Fruit fly (Drosophila melanogaster) whole organism, adult: ENCODE data around the gene CG4455.

Experiments
- CG11617 ChIP-seq: fragments of 200-800 bp; sonication (Bioruptor generic); optimal IDR thresholded peaks from 2 replicates; lab custom pipeline; 2017; ENCODE audit warnings: mild to moderate bottlenecking, missing biosample characterization, missing genetic modification reagents, missing genetic modification characterization
- CG12768 ChIP-seq: fragments of 200-800 bp; sonication (Bioruptor generic); optimal IDR thresholded peaks from 2 replicates; lab custom pipeline; 2017; ENCODE audit warnings: missing biosample characterization, missing genetic modification characterization, mild to moderate bottlenecking, moderate library complexity, missing genetic modification reagents
- CG14711 ChIP-seq: fragments of 200-800 bp; sonication (Bioruptor generic); optimal IDR thresholded peaks from 2 replicates; lab custom pipeline; 2018; ENCODE audit warnings: missing biosample characterization, mild to moderate bottlenecking, missing genetic modification characterization, moderate library complexity
- CG1620 ChIP-seq: fragments of 200-800 bp; sonication (Bioruptor generic); optimal IDR thresholded peaks from 2 replicates; lab custom pipeline; 2016; ENCODE audit warnings: missing biosample characterization, missing genetic modification characterization
- CG33017 ChIP-seq: fragments of 200-800 bp; sonication (Bioruptor generic); optimal IDR thresholded peaks from 2 replicates; lab custom pipeline; 2018; ENCODE audit warnings: missing biosample characterization, mild to moderate bottlenecking, missing genetic modification characterization, moderate library complexity
- CG5204 ChIP-seq: fragments of 200-800 bp; sonication (Bioruptor generic); optimal IDR thresholded peaks from 2 replicates; lab custom pipeline; 2016; ENCODE audit warnings: missing biosample characterization, missing genetic modification characterization
- CG7045 ChIP-seq: fragments of 200-800 bp; sonication (Bioruptor generic); optimal IDR thresholded peaks from 2 replicates; lab custom pipeline; 2017; ENCODE audit warnings: missing biosample characterization, mild to moderate bottlenecking, missing genetic modification characterization
- CG7101 ChIP-seq: fragments of 200-800 bp; sonication (Bioruptor generic); optimal IDR thresholded peaks from 2 replicates; lab custom pipeline; 2018; ENCODE audit warnings: missing biosample characterization, mild to moderate bottlenecking, missing genetic modification characterization, moderate library complexity
- Clk ChIP-seq: fragments of 200-800 bp; sonication (Bioruptor generic); optimal IDR thresholded peaks from 2 replicates; lab custom pipeline; 2017; ENCODE audit warnings: missing biosample characterization, missing genetic modification characterization
- Crg-1 ChIP-seq: fragments of 200-800 bp; sonication (Bioruptor generic); optimal IDR thresholded peaks from 2 replicates; lab custom pipeline; 2016; ENCODE audit warnings: missing biosample characterization, missing genetic modification characterization
- Hr96 ChIP-seq: fragments of 200-800 bp; sonication (Bioruptor generic); optimal IDR thresholded peaks from 2 replicates; lab custom pipeline; 2016; ENCODE audit warnings: missing biosample characterization, missing genetic modification characterization
- Mnt ChIP-seq: fragments of 200-800 bp; sonication (Bioruptor generic); optimal IDR thresholded peaks from 2 replicates; lab custom pipeline; 2016; ENCODE audit warnings: missing biosample characterization, mild to moderate bottlenecking, missing genetic modification characterization
- bab1 ChIP-seq: fragments of 200-800 bp; sonication (Bioruptor generic); optimal IDR thresholded peaks from 3 replicates; lab custom pipeline; 2019; ENCODE audit warnings: missing biosample characterization, mild to moderate bottlenecking, missing genetic modification characterization, moderate library complexity
- cic ChIP-seq: fragments of 200-800 bp; sonication (Bioruptor generic); optimal IDR thresholded peaks from 2 replicates; lab custom pipeline; 2017; ENCODE audit warnings: missing biosample characterization, mild to moderate bottlenecking, missing genetic modification characterization, moderate library complexity
- cnc ChIP-seq, 2 experiments: fragments of >200 bp; optimal IDR thresholded peaks; 2 replicates each; lab custom pipeline; 2017
- kay ChIP-seq: fragments of 200-800 bp; sonication (Bioruptor generic); peaks from one replicate; lab custom pipeline; 2016; ENCODE audit warnings: missing biosample characterization, missing genetic modification characterization, borderline replicate concordance
- ovo ChIP-seq: fragments of 200-800 bp; sonication (Bioruptor generic); optimal IDR thresholded peaks from 2 replicates; lab custom pipeline; 2016; ENCODE audit warnings: missing biosample characterization, missing genetic modification characterization
- pad ChIP-seq: fragments of 200-800 bp; sonication (Bioruptor generic); optimal IDR thresholded peaks from 3 replicates; lab custom pipeline; 2017; ENCODE audit warnings: missing biosample characterization, missing genetic modification characterization, mild to moderate bottlenecking, moderate library complexity, missing genetic modification reagents
- tj ChIP-seq: fragments of 200-800 bp; sonication (Bioruptor generic); optimal IDR thresholded peaks from 3 replicates; lab custom pipeline; 2017; ENCODE audit warnings: missing biosample characterization, mild to moderate bottlenecking, missing genetic modification characterization, moderate library complexity
- toe ChIP-seq: fragments of 200-800 bp; sonication (Bioruptor generic); optimal IDR thresholded peaks from 2 replicates; lab custom pipeline; 2016; ENCODE audit warnings: missing biosample characterization, missing genetic modification characterization

Gene CG4455

DNA sequence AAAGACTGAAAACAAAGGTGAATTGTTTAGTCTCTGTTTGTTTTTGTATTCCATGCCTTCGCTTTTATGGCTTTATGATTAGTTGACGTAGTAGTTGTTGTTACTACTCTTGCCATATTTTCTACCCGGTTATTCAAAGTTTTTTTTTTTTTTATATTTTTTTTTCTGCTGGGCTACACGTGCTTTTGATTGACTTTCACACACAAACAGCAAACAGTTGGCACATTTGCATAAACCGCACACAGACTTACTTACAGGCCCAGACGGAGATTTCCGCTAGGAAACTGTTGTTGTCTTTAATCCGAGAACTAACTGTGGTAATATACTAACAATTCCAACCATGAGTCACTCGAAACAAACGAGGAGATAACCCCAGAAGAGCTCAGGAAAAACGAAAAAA, 36.9 kb upstream of the CG4455 start:
- no peak for TF ChIP-seq pad
- TF ChIP-seq Clk (GFP tag; lab: Kevin White, UChicago) = no peak
- peak; percentile 61 for TF ChIP-seq Mnt
- no peak for TF ChIP-seq CG14711 (tag; lab: Kevin White, UChicago)
- no peak for TF ChIP-seq CG11617 (GFP tag; lab: Kevin White, UChicago)
- no peak for TF ChIP-seq CG7045 (GFP tag; lab: Kevin White, UChicago)
- peak; percentile 3 for TF ChIP-seq CG12768 (GFP tag; lab: Kevin White, UChicago)
- TF ChIP-seq cic (GFP tag; lab: Kevin White, UChicago) = peak; percentile 76
- peak; percentile 40 for TF ChIP-seq ovo (GFP tag; lab: Kevin White, UChicago)
- TF ChIP-seq CG1620 = no peak
- no peak for TF ChIP-seq cnc (optimal IDR thresholded peaks at IDR 0.05; lab: Kevin White, UChicago)
- TF ChIP-seq bab1 (GFP tag; lab: Kevin White, UChicago) = no peak
- peak; percentile 98 for TF ChIP-seq kay (GFP tag; lab: Kevin White, UChicago)
- TF ChIP-seq CG5204 (GFP tag; lab: Kevin White, UChicago) = no peak
- no peak for TF ChIP-seq toe
- TF ChIP-seq Hr96 = no peak
- TF ChIP-seq CG7101 (tag; lab: Kevin White, UChicago) = no peak
- TF ChIP-seq CG33017 (tag; lab: Kevin White, UChicago) = no peak
- TF ChIP-seq tj (GFP tag; lab: Kevin White, UChicago) = no peak
- no peak for TF ChIP-seq Crg-1

DNA sequence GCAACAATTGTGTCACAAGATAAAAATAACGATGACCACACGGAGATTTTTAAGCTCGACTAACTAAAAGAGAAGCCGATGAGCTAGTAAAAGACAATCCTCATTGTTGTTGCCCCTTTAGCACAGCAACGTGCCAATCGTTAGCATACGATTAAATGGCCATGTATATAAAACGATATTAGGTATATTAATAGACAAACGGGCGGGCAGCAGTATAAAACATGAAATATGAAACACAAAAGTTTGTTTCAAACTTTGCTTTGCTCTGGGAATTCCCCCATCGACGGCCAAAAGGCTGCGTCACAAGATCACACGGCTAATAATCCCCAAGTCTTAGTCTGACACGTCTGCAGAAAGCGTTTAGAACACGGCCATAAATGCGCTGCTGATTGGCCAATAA, 36.3 kb upstream of the CG4455 start:
- TF ChIP-seq CG11617 (GFP tag; lab: Kevin White, UChicago) (no peak), CG1620 (no peak), CG33017 (tag; lab: Kevin White, UChicago) (no peak), cic (GFP tag; lab: Kevin White, UChicago) (no peak), tj (GFP tag; lab: Kevin White, UChicago) (no peak), Mnt (no peak)

DNA sequence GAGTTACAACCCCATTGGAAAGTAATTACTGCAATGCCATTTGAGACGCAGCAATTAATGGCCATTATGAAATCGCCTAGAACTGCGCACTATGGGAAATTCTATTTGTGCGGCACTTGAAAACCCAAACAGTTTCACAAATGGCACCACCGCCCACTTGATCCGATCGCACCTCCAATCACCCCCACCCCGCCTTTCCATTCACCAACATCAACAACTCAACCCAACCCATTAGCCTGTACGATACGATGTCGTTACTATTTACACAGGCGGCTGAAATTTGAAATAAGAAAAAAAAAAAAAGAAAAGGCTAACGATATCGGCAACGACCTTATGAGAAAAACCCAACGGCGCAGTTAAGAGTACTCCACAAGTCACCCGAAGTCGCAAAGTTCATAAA, 35.6 kb upstream of the CG4455 start:
- no peak for TF ChIP-seq Clk (GFP tag; lab: Kevin White, UChicago)
- TF ChIP-seq Mnt = no peak
- no peak for TF ChIP-seq CG1620
- no peak for TF ChIP-seq pad
- no peak for TF ChIP-seq CG33017 (tag; lab: Kevin White, UChicago)
- TF ChIP-seq tj (GFP tag; lab: Kevin White, UChicago) = no peak
- TF ChIP-seq CG7101 (tag; lab: Kevin White, UChicago) = no peak
- no peak for TF ChIP-seq CG14711 (tag; lab: Kevin White, UChicago)
- TF ChIP-seq CG7045 (GFP tag; lab: Kevin White, UChicago) = peak; percentile 4
- TF ChIP-seq Hr96 = no peak
- peak; percentile 20 for TF ChIP-seq ovo (GFP tag; lab: Kevin White, UChicago)
- peak; percentile 60 for TF ChIP-seq CG12768 (GFP tag; lab: Kevin White, UChicago)
- TF ChIP-seq Crg-1 = no peak
- TF ChIP-seq bab1 (GFP tag; lab: Kevin White, UChicago) = no peak
- peak; percentile 85 for TF ChIP-seq cic (GFP tag; lab: Kevin White, UChicago)
- peak; percentile 5 for TF ChIP-seq kay (GFP tag; lab: Kevin White, UChicago)
- no peak for TF ChIP-seq toe
- no peak for TF ChIP-seq cnc (optimal IDR thresholded peaks at IDR 0.05; lab: Kevin White, UChicago)
- TF ChIP-seq CG5204 (GFP tag; lab: Kevin White, UChicago) = no peak
- TF ChIP-seq CG11617 (GFP tag; lab: Kevin White, UChicago) = no peak

DNA sequence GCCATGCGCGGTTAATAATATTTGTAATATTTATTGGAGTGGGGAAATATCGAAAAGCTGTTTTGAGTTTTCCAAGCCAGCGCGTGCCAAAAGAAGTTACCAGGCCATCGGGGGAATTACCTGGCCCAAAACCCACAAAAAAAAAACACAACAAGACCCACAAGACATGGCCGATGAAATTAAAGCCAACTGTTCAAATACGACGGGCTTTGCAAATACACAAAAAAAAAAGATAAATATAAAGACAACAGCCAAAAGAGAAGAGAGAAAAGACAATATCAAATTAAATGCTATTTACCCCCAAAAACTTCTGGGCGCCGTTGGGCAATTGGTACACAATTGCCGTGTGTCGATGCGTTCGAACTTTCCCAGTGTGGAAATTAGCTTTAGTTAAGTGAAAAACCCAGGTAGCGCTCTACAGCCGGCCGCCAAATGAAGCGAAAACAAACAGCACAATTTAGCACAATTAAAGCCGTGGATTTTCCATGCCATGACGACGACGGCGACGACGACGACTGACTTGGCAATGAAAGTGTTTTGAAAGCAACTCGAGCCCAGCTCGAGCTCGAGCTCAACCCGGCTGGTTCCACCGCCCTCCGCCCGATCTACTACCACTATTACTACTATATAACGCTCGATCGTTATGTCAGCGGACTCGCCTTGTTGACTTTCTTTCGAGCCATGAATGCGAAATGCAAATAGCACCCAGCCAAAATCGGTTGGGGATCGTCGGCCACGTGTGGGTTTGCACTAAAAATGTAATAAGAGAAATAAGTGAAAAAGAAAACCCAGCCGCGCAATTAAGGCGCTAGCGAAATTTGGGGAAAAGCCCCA, 34.7 kb upstream of the CG4455 start:
- TF ChIP-seq CG7045 (GFP tag; lab: Kevin White, UChicago) = peak; percentile 9
- TF ChIP-seq Hr96 = no peak
- peak; percentile 46 for TF ChIP-seq Mnt
- no peak for TF ChIP-seq CG5204 (GFP tag; lab: Kevin White, UChicago)
- TF ChIP-seq CG12768 (GFP tag; lab: Kevin White, UChicago) = peak; percentile 34
- no peak for TF ChIP-seq CG14711 (tag; lab: Kevin White, UChicago)
- no peak for TF ChIP-seq cnc (optimal IDR thresholded peaks at IDR 0.05; lab: Kevin White, UChicago)
- TF ChIP-seq kay (GFP tag; lab: Kevin White, UChicago) = peak; percentile 70
- peak; percentile 7 for TF ChIP-seq CG7101 (tag; lab: Kevin White, UChicago)
- no peak for TF ChIP-seq CG11617 (GFP tag; lab: Kevin White, UChicago)
- TF ChIP-seq pad = no peak
- TF ChIP-seq Crg-1 = peak; percentile 71
- peak; percentile 27 for TF ChIP-seq ovo (GFP tag; lab: Kevin White, UChicago)
- TF ChIP-seq toe = no peak
- peak; percentile 26 for TF ChIP-seq cic (GFP tag; lab: Kevin White, UChicago)
- no peak for TF ChIP-seq Clk (GFP tag; lab: Kevin White, UChicago)
- peak; percentile 72 for TF ChIP-seq tj (GFP tag; lab: Kevin White, UChicago)
- no peak for TF ChIP-seq CG33017 (tag; lab: Kevin White, UChicago)
- TF ChIP-seq bab1 (GFP tag; lab: Kevin White, UChicago) = no peak
- TF ChIP-seq CG1620 = peak; percentile 41

DNA sequence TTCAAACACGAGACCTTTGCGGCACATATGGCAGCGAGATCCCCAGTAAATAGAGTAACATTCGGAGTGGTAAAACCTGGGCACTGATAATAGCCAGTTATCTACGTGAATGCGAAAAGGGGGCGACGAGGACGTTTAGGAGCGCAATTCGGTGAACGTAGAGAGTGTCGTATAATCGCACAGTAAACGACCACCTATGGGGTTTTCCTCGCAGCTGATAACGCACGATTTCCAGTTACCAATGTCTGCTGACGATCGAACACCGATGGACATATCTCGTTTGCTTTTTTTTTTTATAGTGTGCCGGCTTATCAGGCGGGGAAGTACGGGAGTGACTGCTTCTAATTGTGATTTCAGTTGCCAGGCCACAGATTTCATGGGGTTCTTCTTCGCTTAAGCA, 33.0 kb upstream of the CG4455 start:
- TF ChIP-seq Hr96 (no peak), pad (peak; percentile 14), kay (GFP tag; lab: Kevin White, UChicago) (peak; percentile 82), CG5204 (GFP tag; lab: Kevin White, UChicago) (no peak), CG7045 (GFP tag; lab: Kevin White, UChicago) (peak; percentile 20), cnc (optimal IDR thresholded peaks at IDR 0.05; lab: Kevin White, UChicago) (no peak), CG12768 (GFP tag; lab: Kevin White, UChicago) (peak; percentile 52), Mnt (peak; percentile 45), Clk (GFP tag; lab: Kevin White, UChicago) (peak; percentile 32), Crg-1 (no peak), CG1620 (no peak), CG33017 (tag; lab: Kevin White, UChicago) (peak; percentile 36), toe (no peak), cic (GFP tag; lab: Kevin White, UChicago) (peak; percentile 88), tj (GFP tag; lab: Kevin White, UChicago) (peak; percentile 22), ovo (GFP tag; lab: Kevin White, UChicago) (no peak), CG14711 (tag; lab: Kevin White, UChicago) (no peak), CG11617 (GFP tag; lab: Kevin White, UChicago) (no peak), bab1 (GFP tag; lab: Kevin White, UChicago) (no peak), CG7101 (tag; lab: Kevin White, UChicago) (no peak)
